Fruit fly (Drosophila melanogaster) whole organism, embryonic: ENCODE results near the gene MED28.

Experiments
- Ada2b ChIP-seq: fragments of 200-800 bp; sonication (Bioruptor generic); IDR thresholded peaks from 2 replicates; pipeline ENCODE4 v1.3.6; 2022; ENCODE audit warnings: missing biosample characterization, missing genetic modification characterization
- Aef1 ChIP-seq: fragments of 200-800 bp; sonication (Bioruptor generic); IDR thresholded peaks from 3 replicates; pipeline ENCODE4 v1.3.6; 2022; ENCODE audit warnings: missing biosample characterization, missing genetic modification characterization
- Atf3 ChIP-seq: fragments of 200-800 bp; sonication (Bioruptor generic); optimal IDR thresholded peaks from 3 replicates; lab custom pipeline; 2016; ENCODE audit warnings: missing biosample characterization, missing genetic modification characterization
- C15 ChIP-seq: fragments of 200-800 bp; sonication (Bioruptor generic); IDR thresholded peaks from 3 replicates; pipeline ENCODE4 v1.3.6; 2022; ENCODE audit warnings: missing biosample characterization, missing genetic modification characterization
- CG10366 ChIP-seq: fragments of 200-800 bp; sonication (Bioruptor generic); IDR thresholded peaks from 2 replicates; pipeline ENCODE4 v1.3.6; 2022; ENCODE audit warnings: missing biosample characterization, missing genetic modification characterization
- CG12299 ChIP-seq: fragments of 200-800 bp; sonication (Bioruptor generic); optimal IDR thresholded peaks from 2 replicates; lab custom pipeline; 2018; ENCODE audit warnings: missing biosample characterization, mild to moderate bottlenecking, missing genetic modification characterization
- CG13296 ChIP-seq: fragments of 200-800 bp; sonication (Bioruptor generic); optimal IDR thresholded peaks from 3 replicates; lab custom pipeline; 2018; ENCODE audit warnings: missing biosample characterization, mild to moderate bottlenecking, missing genetic modification characterization
- CG14441 ChIP-seq: fragments of 200-800 bp; sonication (Bioruptor generic); IDR thresholded peaks from 2 replicates; pipeline ENCODE4 v1.3.6; 2022; ENCODE audit warnings: missing biosample characterization, missing genetic modification characterization
- CG15696 ChIP-seq: fragments of 200-800 bp; sonication (Bioruptor generic); optimal IDR thresholded peaks from 2 replicates; lab custom pipeline; 2019; ENCODE audit warnings: missing biosample characterization, mild to moderate bottlenecking, missing genetic modification characterization, moderate library complexity
- CG17361 ChIP-seq: fragments of 200-800 bp; sonication (Bioruptor generic); IDR thresholded peaks from 3 replicates; pipeline ENCODE4 v1.3.6; 2022; ENCODE audit warnings: missing biosample characterization, missing genetic modification characterization
- CG2875 ChIP-seq: fragments of 200-800 bp; sonication (Bioruptor generic); optimal IDR thresholded peaks from 2 replicates; lab custom pipeline; 2017; ENCODE audit warnings: missing biosample characterization, mild to moderate bottlenecking, missing genetic modification characterization, missing genetic modification reagents
- CG31224 ChIP-seq: fragments of 200-800 bp; sonication (Bioruptor generic); IDR thresholded peaks from 2 replicates; pipeline ENCODE4 v1.3.6; 2022; ENCODE audit warnings: missing biosample characterization, missing genetic modification characterization
- CG32772 ChIP-seq: fragments of 200-800 bp; sonication (Bioruptor generic); IDR thresholded peaks from 2 replicates; pipeline ENCODE4 v1.3.6; 2022; ENCODE audit warnings: missing biosample characterization, missing genetic modification characterization
- CG6654 ChIP-seq: fragments of 200-800 bp; sonication (Bioruptor generic); optimal IDR thresholded peaks from 2 replicates; lab custom pipeline; 2017; ENCODE audit warnings: missing biosample characterization, mild to moderate bottlenecking, missing genetic modification characterization
- CG8359 ChIP-seq: fragments of 200-800 bp; sonication (Bioruptor generic); optimal IDR thresholded peaks from 2 replicates; lab custom pipeline; 2017; ENCODE audit warnings: missing biosample characterization, mild to moderate bottlenecking, missing genetic modification characterization, borderline replicate concordance
- CG8924 ChIP-seq: fragments of 200-800 bp; optimal IDR thresholded peaks from 3 replicates; lab custom pipeline; 2019; ENCODE audit warnings: missing biosample characterization, mild to moderate bottlenecking, missing genetic modification characterization, moderate library complexity
- CG9727 ChIP-seq: fragments of 200-800 bp; sonication (Bioruptor generic); optimal IDR thresholded peaks from 3 replicates; lab custom pipeline; 2017; ENCODE audit warnings: missing biosample characterization, mild to moderate bottlenecking, missing genetic modification characterization
- CG9876 ChIP-seq: fragments of 200-800 bp; sonication (Bioruptor generic); optimal IDR thresholded peaks from 2 replicates; lab custom pipeline; 2016; ENCODE audit warnings: missing biosample characterization, missing genetic modification characterization
- D19B ChIP-seq: fragments of 200-800 bp; sonication (Bioruptor generic); optimal IDR thresholded peaks from 2 replicates; lab custom pipeline; 2017; ENCODE audit warnings: missing biosample characterization, mild to moderate bottlenecking, missing genetic modification characterization
- Dek ChIP-seq: fragments of 200-800 bp; sonication (Bioruptor generic); optimal IDR thresholded peaks from 3 replicates; lab custom pipeline; 2019; ENCODE audit warnings: missing biosample characterization, mild to moderate bottlenecking, missing genetic modification characterization, moderate library complexity
- Dp ChIP-seq: fragments of 200-800 bp; sonication (Bioruptor generic); optimal IDR thresholded peaks from 2 replicates; lab custom pipeline; 2018; ENCODE audit warnings: missing biosample characterization, mild to moderate bottlenecking, missing genetic modification characterization, moderate library complexity
- Eip74EF ChIP-seq, 2 experiments: fragments of 200-800 bp in 1 of 2; fragments of >200 bp in 1 of 2; sonication (Bioruptor generic) in 1 of 2; optimal IDR thresholded peaks; 2 replicates each; lab custom pipeline; 2017 to 2019; ENCODE audit warnings: missing biosample characterization in 2 of 2, missing genetic modification characterization in 2 of 2, mild to moderate bottlenecking in 1 of 2, moderate library complexity in 1 of 2
- HHEX ChIP-seq: fragments of 200-800 bp; sonication (Bioruptor generic); optimal IDR thresholded peaks from 3 replicates; lab custom pipeline; 2017; ENCODE audit warnings: missing biosample characterization, mild to moderate bottlenecking, missing genetic modification characterization, missing genetic modification reagents
- HLH54F ChIP-seq: fragments of 200-800 bp; sonication (Bioruptor generic); optimal IDR thresholded peaks from 3 replicates; lab custom pipeline; 2016; ENCODE audit warnings: missing biosample characterization, missing genetic modification characterization
- Hr3 ChIP-seq: fragments of 200-800 bp; sonication (Bioruptor generic); optimal IDR thresholded peaks from 3 replicates; lab custom pipeline; 2016; ENCODE audit warnings: missing biosample characterization, missing genetic modification characterization
- NfI ChIP-seq: fragments of 200-800 bp; sonication (Bioruptor generic); optimal IDR thresholded peaks from 3 replicates; lab custom pipeline; 2018; ENCODE audit warnings: missing biosample characterization, mild to moderate bottlenecking, missing genetic modification characterization, moderate library complexity
- Oli ChIP-seq: fragments of 200-800 bp; sonication (Bioruptor generic); optimal IDR thresholded peaks from 2 replicates; lab custom pipeline; 2018; ENCODE audit warnings: missing biosample characterization, mild to moderate bottlenecking, missing genetic modification characterization, moderate library complexity
- Ptx1 ChIP-seq: fragments of 200-800 bp; sonication (Bioruptor generic); IDR thresholded peaks from 2 replicates; pipeline ENCODE4 v1.3.6; 2022; ENCODE audit warnings: missing biosample characterization, missing genetic modification characterization
- Side ChIP-seq: fragments of 200-800 bp; sonication (Bioruptor generic); optimal IDR thresholded peaks from 2 replicates; lab custom pipeline; 2016; ENCODE audit warnings: missing biosample characterization, missing genetic modification characterization
- Trl ChIP-seq, 3 experiments: fragments of >200 bp in 2 of 3; fragments of 200-800 bp in 1 of 3; sonication (Bioruptor generic) in 1 of 3; optimal IDR thresholded peaks; 2 replicates in 1 of 3; 3 replicates in 2 of 3; lab custom pipeline; 2016 to 2017; ENCODE audit warnings: missing biosample characterization in 1 of 3, missing genetic modification characterization in 1 of 3
- ab ChIP-seq: fragments of 200-800 bp; sonication (Bioruptor generic); optimal IDR thresholded peaks from 2 replicates; lab custom pipeline; 2016; ENCODE audit warnings: missing biosample characterization, missing genetic modification characterization
- ap ChIP-seq: fragments of 200-800 bp; sonication (Bioruptor generic); IDR thresholded peaks from 2 replicates; pipeline ENCODE4 v1.3.6; 2022; ENCODE audit warnings: missing biosample characterization, missing genetic modification characterization
- br ChIP-seq: fragments of >200 bp; optimal IDR thresholded peaks from 2 replicates; lab custom pipeline; 2017
- cad ChIP-seq: fragments of >200 bp; optimal IDR thresholded peaks from 2 replicates; lab custom pipeline; 2017; ENCODE audit warnings: missing biosample characterization, missing genetic modification characterization
- exex ChIP-seq: fragments of 200-800 bp; sonication (Bioruptor generic); optimal IDR thresholded peaks from 4 replicates; lab custom pipeline; 2018; ENCODE audit warnings: missing biosample characterization, mild to moderate bottlenecking, missing genetic modification characterization, moderate library complexity
- ftz-f1 ChIP-seq: fragments of 200-800 bp; sonication (Bioruptor generic); optimal IDR thresholded peaks from 2 replicates; lab custom pipeline; 2016; ENCODE audit warnings: missing biosample characterization, missing genetic modification characterization
- gfzf ChIP-seq: fragments of 200-800 bp; sonication (Bioruptor generic); optimal IDR thresholded peaks from 2 replicates; lab custom pipeline; 2016; ENCODE audit warnings: missing biosample characterization, mild to moderate bottlenecking, missing genetic modification characterization, moderate library complexity
- gsb-n ChIP-seq: fragments of 200-800 bp; sonication (Bioruptor generic); optimal IDR thresholded peaks from 3 replicates; lab custom pipeline; 2018; ENCODE audit warnings: missing biosample characterization, mild to moderate bottlenecking, missing genetic modification characterization
- hbn ChIP-seq: fragments of 200-800 bp; sonication (Bioruptor generic); IDR thresholded peaks from 2 replicates; pipeline ENCODE4 v1.3.6; 2022; ENCODE audit warnings: missing biosample characterization, missing genetic modification characterization; ENCODE audit not compliant: partially characterized antibody
- jumu ChIP-seq: fragments of 200-800 bp; sonication (Bioruptor generic); optimal IDR thresholded peaks from 3 replicates; lab custom pipeline; 2016; ENCODE audit warnings: missing biosample characterization, missing genetic modification characterization
- kay ChIP-seq: fragments of 200-800 bp; sonication (Bioruptor generic); optimal IDR thresholded peaks from 2 replicates; lab custom pipeline; 2016; ENCODE audit warnings: missing biosample characterization, missing genetic modification characterization
- luna ChIP-seq: fragments of 200-800 bp; sonication (Bioruptor generic); optimal IDR thresholded peaks from 2 replicates; lab custom pipeline; 2016; ENCODE audit warnings: missing biosample characterization, missing genetic modification characterization
- p53 ChIP-seq: fragments of 200-800 bp; sonication (Bioruptor generic); optimal IDR thresholded peaks from 2 replicates; lab custom pipeline; 2016; ENCODE audit warnings: missing biosample characterization, missing genetic modification characterization
- pfk ChIP-seq: fragments of 200-800 bp; sonication (Bioruptor generic); optimal IDR thresholded peaks from 2 replicates; lab custom pipeline; 2018; ENCODE audit warnings: missing biosample characterization, mild to moderate bottlenecking, missing genetic modification characterization, moderate library complexity
- ranshi ChIP-seq: fragments of 200-800 bp; sonication (Bioruptor generic); IDR thresholded peaks from 2 replicates; pipeline ENCODE4 v1.3.6; 2022; ENCODE audit warnings: missing biosample characterization, missing genetic modification characterization
- schlank ChIP-seq: fragments of 200-800 bp; sonication (Bioruptor generic); optimal IDR thresholded peaks from 2 replicates; lab custom pipeline; 2018; ENCODE audit warnings: missing biosample characterization, mild to moderate bottlenecking, missing genetic modification characterization
- shn ChIP-seq: fragments of 200-800 bp; sonication (Bioruptor generic); optimal IDR thresholded peaks from 3 replicates; lab custom pipeline; 2016; ENCODE audit warnings: missing biosample characterization, missing genetic modification characterization
- sisA ChIP-seq: fragments of 200-800 bp; sonication (Bioruptor generic); IDR thresholded peaks from 2 replicates; pipeline ENCODE4 v1.3.6; 2022; ENCODE audit warnings: missing biosample characterization, missing genetic modification characterization
- stwl ChIP-seq: fragments of 200-800 bp; sonication (Bioruptor generic); optimal IDR thresholded peaks from 3 replicates; lab custom pipeline; 2018; ENCODE audit warnings: missing biosample characterization, mild to moderate bottlenecking, missing genetic modification characterization, moderate library complexity
- tna ChIP-seq: fragments of 200-800 bp; sonication (Bioruptor generic); IDR thresholded peaks from 2 replicates; pipeline ENCODE4 v1.3.6; 2022; ENCODE audit warnings: missing biosample characterization, missing genetic modification characterization; ENCODE audit not compliant: partially characterized antibody
- toy ChIP-seq: fragments of 200-800 bp; sonication (Bioruptor generic); IDR thresholded peaks from 2 replicates; pipeline ENCODE4 v1.3.6; 2022; ENCODE audit warnings: missing biosample characterization, missing genetic modification characterization

The MED28 gene

DNA sequence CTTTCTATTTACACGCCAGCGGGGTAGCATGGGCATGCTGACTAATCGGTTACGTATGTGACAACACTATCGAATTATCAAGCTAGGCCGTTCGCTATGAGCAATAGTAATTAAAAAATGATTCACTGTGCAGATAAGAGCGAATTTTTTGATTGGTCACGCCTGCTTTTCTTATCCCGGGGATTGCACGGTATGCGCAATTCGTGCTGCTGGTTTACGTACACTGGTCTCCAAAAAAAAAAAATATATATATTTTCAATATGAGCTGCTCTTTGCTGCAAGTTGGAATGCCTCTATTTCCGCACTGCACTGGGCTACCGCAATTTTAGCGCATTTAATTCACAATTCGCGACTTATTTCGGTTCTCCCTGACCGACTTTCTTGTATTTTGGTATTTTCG is 13.6 kb downstream of the MED28 start (continued):
- no peak for TF ChIP-seq CG9727 (GFP tag; lab: Kevin White, UChicago)
- no peak for TF ChIP-seq CG12299 (tag; lab: Kevin White, UChicago)
- no peak for TF ChIP-seq CG17361 (GFP tag; lab: Robert Waterston, UW)
- no peak for TF ChIP-seq hbn
- TF ChIP-seq C15 (GFP tag; lab: Robert Waterston, UW): no peak
- TF ChIP-seq Oli (tag; lab: Kevin White, UChicago): peak; percentile 39
- peak; percentile 24 for TF ChIP-seq CG10366 (GFP tag; lab: Robert Waterston, UW)
- no peak for TF ChIP-seq jumu (GFP tag; lab: Kevin White, UChicago)
- no peak for TF ChIP-seq Eip74EF (GFP tag; optimal IDR thresholded peaks at IDR 0.05; lab: Kevin White, UChicago)
- TF ChIP-seq cad (GFP tag; lab: Kevin White, UChicago): no peak
- no peak for TF ChIP-seq CG31224 (GFP tag; lab: Robert Waterston, UW)
- TF ChIP-seq pfk (GFP tag; lab: Kevin White, UChicago): no peak
- TF ChIP-seq CG13296: no peak
- TF ChIP-seq CG6654 (GFP tag; lab: Kevin White, UChicago): peak; percentile 22
- TF ChIP-seq CG15696 (tag; lab: Kevin White, UChicago): no peak
- peak; percentile 88 for TF ChIP-seq D19B (GFP tag; lab: Kevin White, UChicago)
- no peak for TF ChIP-seq CG8359 (GFP tag; lab: Kevin White, UChicago)
- TF ChIP-seq HLH54F (GFP tag; lab: Kevin White, UChicago): no peak
- TF ChIP-seq ab (GFP tag; lab: Kevin White, UChicago): peak; percentile 23
- no peak for TF ChIP-seq CG8924 (tag; lab: Kevin White, UChicago)
- 0 out of 2 replicates have a peak, but pooled peaks have one; percentile 11 for TF ChIP-seq CG14441 (GFP tag; lab: Robert Waterston, UW)
- TF ChIP-seq Dek (tag; lab: Kevin White, UChicago): no peak
- TF ChIP-seq Aef1: 0 out of 3 replicates have a peak, but pooled peaks have one; percentile 10
- no peak for TF ChIP-seq HHEX (GFP tag; lab: Kevin White, UChicago)
- no peak for TF ChIP-seq NfI
- peak; percentile 60 for TF ChIP-seq kay (GFP tag; lab: Kevin White, UChicago)
- no peak for TF ChIP-seq gfzf (GFP tag; lab: Kevin White, UChicago)
- peak; percentile 41 for TF ChIP-seq Ada2b (GFP tag; lab: Robert Waterston, UW)
- peak; percentile 12 for TF ChIP-seq CG2875 (GFP tag; lab: Kevin White, UChicago)
- TF ChIP-seq sisA (GFP tag; lab: Robert Waterston, UW): peak; percentile 41
- peak; percentile 26; the same call in 1 of the 2 replicates for TF ChIP-seq ap (GFP tag; lab: Robert Waterston, UW)
- no peak for TF ChIP-seq ftz-f1
- no peak for TF ChIP-seq shn (GFP tag; lab: Kevin White, UChicago)
- no peak for TF ChIP-seq p53 (GFP tag; lab: Kevin White, UChicago)
- no peak for TF ChIP-seq Atf3 (GFP tag; lab: Kevin White, UChicago)
- TF ChIP-seq Side (GFP tag; lab: Kevin White, UChicago): no peak
- 0 out of 2 replicates have a peak, but pooled peaks have one; percentile 5 for TF ChIP-seq Ptx1 (GFP tag; lab: Robert Waterston, UW)
- TF ChIP-seq Trl (optimal IDR thresholded peaks at IDR 0.05; lab: Kevin White, UChicago): no peak
- TF ChIP-seq Trl (GFP tag; optimal IDR thresholded peaks at IDR 0.05; lab: Kevin White, UChicago): no peak
- no peak for TF ChIP-seq br (lab: Kevin White, UChicago)
- no peak for TF ChIP-seq toy (GFP tag; lab: Robert Waterston, UW)
- TF ChIP-seq gsb-n (tag; lab: Kevin White, UChicago): peak; percentile 2
- TF ChIP-seq stwl (tag; lab: Kevin White, UChicago): no peak
- no peak for TF ChIP-seq schlank
- no peak for TF ChIP-seq Hr3 (GFP tag; lab: Kevin White, UChicago)
- no peak for TF ChIP-seq Dp (GFP tag; lab: Kevin White, UChicago)
- no peak for TF ChIP-seq tna (GFP tag; lab: Robert Waterston, UW)
- no peak for TF ChIP-seq CG9876 (GFP tag; lab: Kevin White, UChicago)
- no peak for TF ChIP-seq ranshi (GFP tag; lab: Robert Waterston, UW)
- TF ChIP-seq exex (tag; lab: Kevin White, UChicago): peak; percentile 81
- TF ChIP-seq CG32772 (GFP tag; lab: Robert Waterston, UW): peak; percentile 37; the same call in 1 of the 2 replicates
- no peak for TF ChIP-seq luna (GFP tag; lab: Kevin White, UChicago)
